Fruit fly (Drosophila melanogaster) whole organism, pupa: ENCODE measurements around the gene BCL7-like.

ENCODE experiments used
- CG12605 ChIP-seq: fragments of 200-800 bp; sonication (Bioruptor generic); IDR thresholded peaks from 2 replicates; pipeline ENCODE4 v1.3.6; 2022; ENCODE audit warnings: missing biosample characterization, missing genetic modification characterization
- CG15710 ChIP-seq: fragments of 200-800 bp; sonication (Bioruptor generic); optimal IDR thresholded peaks from 2 replicates; lab custom pipeline; 2018; ENCODE audit warnings: missing biosample characterization, mild to moderate bottlenecking, missing genetic modification characterization, moderate library complexity
- CG17806 ChIP-seq: fragments of 200-800 bp; sonication (Bioruptor generic); optimal IDR thresholded peaks from 2 replicates; lab custom pipeline; 2018; ENCODE audit warnings: missing biosample characterization, mild to moderate bottlenecking, missing genetic modification characterization, moderate library complexity
- CG4496 ChIP-seq: fragments of 200-800 bp; sonication (Bioruptor generic); IDR thresholded peaks from 3 replicates; pipeline ENCODE4 v1.3.6; 2022; ENCODE audit warnings: missing biosample characterization, missing genetic modification characterization
- CG8159 ChIP-seq: fragments of 200-800 bp; sonication (Bioruptor generic); optimal IDR thresholded peaks from 3 replicates; lab custom pipeline; 2018; ENCODE audit warnings: missing biosample characterization, mild to moderate bottlenecking, missing genetic modification characterization, moderate library complexity
- CG8301 ChIP-seq: fragments of 200-800 bp; sonication (Bioruptor generic); optimal IDR thresholded peaks from 2 replicates; lab custom pipeline; 2018; ENCODE audit warnings: missing biosample characterization, mild to moderate bottlenecking, missing genetic modification characterization
- D1 ChIP-seq: fragments of 200-800 bp; sonication (Bioruptor generic); optimal IDR thresholded peaks from 2 replicates; lab custom pipeline; 2018; ENCODE audit warnings: missing biosample characterization, mild to moderate bottlenecking, missing genetic modification characterization, moderate library complexity
- EcR ChIP-seq: fragments of 200-800 bp; sonication (Bioruptor generic); optimal IDR thresholded peaks from 3 replicates; lab custom pipeline; 2019; ENCODE audit warnings: missing biosample characterization, missing genetic modification characterization, mild to moderate bottlenecking, moderate library complexity, missing genetic modification reagents
- Pif1B ChIP-seq: fragments of 200-800 bp; sonication (Bioruptor generic); optimal IDR thresholded peaks from 3 replicates; lab custom pipeline; 2016; ENCODE audit warnings: missing biosample characterization, missing genetic modification characterization
- Snoo ChIP-seq: fragments of 200-800 bp; sonication (Bioruptor generic); optimal IDR thresholded peaks from 3 replicates; lab custom pipeline; 2017; ENCODE audit warnings: missing biosample characterization, mild to moderate bottlenecking, missing genetic modification characterization, inconsistent platforms
- rn ChIP-seq: fragments of 200-800 bp; sonication (Bioruptor generic); IDR thresholded peaks from 2 replicates; pipeline ENCODE4 v1.3.6; 2022; ENCODE audit warnings: missing biosample characterization, missing genetic modification characterization

- TF ChIP-seq CG8301 (tag; lab: Kevin White, UChicago), result peak; percentile 11
- TF ChIP-seq D1 (tag; lab: Kevin White, UChicago), result no peak
- no peak for TF ChIP-seq CG4496 (GFP tag; lab: Robert Waterston, UW)
- TF ChIP-seq CG8159, result no peak
- TF ChIP-seq CG12605 (GFP tag; lab: Robert Waterston, UW), result no peak
- TF ChIP-seq CG15710 (tag; lab: Kevin White, UChicago), result no peak
- no peak for TF ChIP-seq rn (GFP tag; lab: Robert Waterston, UW)
- TF ChIP-seq CG17806 (tag; lab: Kevin White, UChicago), result no peak
- no peak for TF ChIP-seq EcR (GFP tag; lab: Kevin White, UChicago)
- no peak for TF ChIP-seq Pif1B
- TF ChIP-seq Snoo (tag; lab: Kevin White, UChicago), result no peak
Measured at dm6 chrX:9347767-9348166, 8.7 kb upstream of the BCL7-like start.
